Fruit fly (Drosophila melanogaster): Measurements from ENCODE around the gene CG1677.

Gene CG1677

dm6 chrX:7339610-7340326, 65.8 kb downstream of the CG1677 start:
- TF ChIP-seq CG32264 (GFP tag; optimal IDR thresholded peaks at IDR 0.05) (no peak), Hr83 (GFP tag; optimal IDR thresholded peaks at IDR 0.05; ENCODE audit: poor library complexity, severe bottlenecking) (no peak), dmrt93B (GFP tag; optimal IDR thresholded peaks at IDR 0.05) (no peak), sage (GFP tag; optimal IDR thresholded peaks at IDR 0.05) (no peak)

dm6 chrX:7338538-7338937, 67.1 kb downstream of the CG1677 start:
- no peak for TF ChIP-seq usp (GFP tag; optimal IDR thresholded peaks at IDR 0.05)
- no peak for TF ChIP-seq br (GFP tag; optimal IDR thresholded peaks at IDR 0.05)
- no peak for TF ChIP-seq Mio (GFP tag; optimal IDR thresholded peaks at IDR 0.05)
- no peak for TF ChIP-seq GATAd (GFP tag; optimal IDR thresholded peaks at IDR 0.05)
- no peak for TF ChIP-seq CG32264 (GFP tag; optimal IDR thresholded peaks at IDR 0.05)
- TF ChIP-seq ey (GFP tag; optimal IDR thresholded peaks at IDR 0.05) = no peak
- peak; percentile 0 for TF ChIP-seq rgr (GFP tag; optimal IDR thresholded peaks at IDR 0.05)
- no peak for TF ChIP-seq OdsH (GFP tag; optimal IDR thresholded peaks at IDR 0.05)
- TF ChIP-seq woc (GFP tag; optimal IDR thresholded peaks at IDR 0.05) = no peak
- TF ChIP-seq Vsx2 (GFP tag; optimal IDR thresholded peaks at IDR 0.05; ENCODE audit: partially characterized antibody) = no peak
- TF ChIP-seq Sp1 (GFP tag; optimal IDR thresholded peaks at IDR 0.05) = peak; percentile 0
- peak in 1 of 2 experiments; percentile 22 for TF ChIP-seq foxo (GFP tag; optimal IDR thresholded peaks at IDR 0.05)
- TF ChIP-seq Hr83 (GFP tag; optimal IDR thresholded peaks at IDR 0.05; ENCODE audit: poor library complexity, severe bottlenecking) = no peak
- TF ChIP-seq Hr78 (GFP tag; optimal IDR thresholded peaks at IDR 0.05) = no peak
- no peak for TF ChIP-seq CrebA (GFP tag; optimal IDR thresholded peaks at IDR 0.05; ENCODE audit: borderline replicate concordance)
- TF ChIP-seq jim (GFP tag; optimal IDR thresholded peaks at IDR 0.05) = no peak
- TF ChIP-seq brk (GFP tag; optimal IDR thresholded peaks at IDR 0.05) = no peak
- no peak for TF ChIP-seq N (GFP tag; optimal IDR thresholded peaks at IDR 0.05)
- no peak for TF ChIP-seq CG9705 (GFP tag; optimal IDR thresholded peaks at IDR 0.05)
- TF ChIP-seq dmrt93B (GFP tag; optimal IDR thresholded peaks at IDR 0.05) = no peak
- TF ChIP-seq Hnf4 (GFP tag; optimal IDR thresholded peaks at IDR 0.05) = no peak
- no peak for TF ChIP-seq lola (GFP tag; optimal IDR thresholded peaks at IDR 0.05)
- peak; percentile 22 for TF ChIP-seq fru (GFP tag; optimal IDR thresholded peaks at IDR 0.05)
- TF ChIP-seq sv (GFP tag; optimal IDR thresholded peaks at IDR 0.05) = peak; percentile 0
- TF ChIP-seq pan (optimal IDR thresholded peaks at IDR 0.05) = no peak
- TF ChIP-seq tai (GFP tag; optimal IDR thresholded peaks at IDR 0.05) = no peak
- no peak for TF ChIP-seq Dfd (GFP tag; optimal IDR thresholded peaks at IDR 0.05)
- peak; percentile 33 for TF ChIP-seq HLH106 (tag; optimal IDR thresholded peaks at IDR 0.05)
- no peak for TF ChIP-seq dl (GFP tag; optimal IDR thresholded peaks at IDR 0.05; ENCODE audit: insufficient read depth in 1 of 2, partially characterized antibody in 2 of 2)
- no peak for TF ChIP-seq dsf (GFP tag; optimal IDR thresholded peaks at IDR 0.05; ENCODE audit: borderline replicate concordance)
- TF ChIP-seq sage (GFP tag; optimal IDR thresholded peaks at IDR 0.05) = no peak
- TF ChIP-seq Dif (GFP tag; optimal IDR thresholded peaks at IDR 0.05; ENCODE audit: partially characterized antibody) = no peak
- TF ChIP-seq Rel (GFP tag; optimal IDR thresholded peaks at IDR 0.05) = no peak
- no peak for TF ChIP-seq Rel (tag; optimal IDR thresholded peaks at IDR 0.05)
- TF ChIP-seq psq (GFP tag; optimal IDR thresholded peaks at IDR 0.05) = no peak
- TF ChIP-seq Abd-B (GFP tag; optimal IDR thresholded peaks at IDR 0.05) = no peak
- TF ChIP-seq h (GFP tag; optimal IDR thresholded peaks at IDR 0.05) = no peak
- no peak for TF ChIP-seq Myc (optimal IDR thresholded peaks at IDR 0.05)
- TF ChIP-seq Jra (GFP tag; optimal IDR thresholded peaks at IDR 0.05) = no peak

- TF ChIP-seq Vsx2 (GFP tag; optimal IDR thresholded peaks at IDR 0.05; ENCODE audit: partially characterized antibody) = no peak
- TF ChIP-seq psq (GFP tag; optimal IDR thresholded peaks at IDR 0.05) = peak; percentile 2
Measured at dm6 chrX:7337975-7338374, 67.6 kb downstream of the CG1677 start.

Measured in whole organism, wandering third instar larva.